Worm (Caenorhabditis elegans) whole organism, L1 larva: ENCODE data around the gene Y62F5A.10.

Experiments used
- elt-3 ChIP-seq, 6 experiments: fragments of 150-350 bp in 1 of 6; sonication (generic microtip); optimal IDR thresholded peaks; 2 replicates each; lab custom pipeline; 2017 to 2018; ENCODE audit warnings: missing biosample characterization in 6 of 6, missing genetic modification characterization in 6 of 6, inconsistent platforms in 1 of 6
- lin-39 ChIP-seq: fragments of 150-350 bp; optimal IDR thresholded peaks from 2 replicates; lab custom pipeline; 2014; ENCODE audit warnings: missing biosample characterization, missing genetic modification reagents, missing genetic modification characterization
- nhr-12 ChIP-seq: sonication (generic microtip); optimal IDR thresholded peaks from 2 replicates; lab custom pipeline; 2017; ENCODE audit warnings: missing biosample characterization, missing genetic modification characterization
- nhr-20 ChIP-seq: sonication (generic microtip); optimal IDR thresholded peaks from 2 replicates; lab custom pipeline; 2016; ENCODE audit warnings: mild to moderate bottlenecking, missing genetic modification characterization, missing compliant biosample characterization
- rnt-1 ChIP-seq: sonication (generic microtip); optimal IDR thresholded peaks from 2 replicates; lab custom pipeline; 2016; ENCODE audit warnings: mild to moderate bottlenecking, missing genetic modification characterization, moderate library complexity, missing compliant biosample characterization
- skn-1 ChIP-seq: fragments of 150-350 bp; optimal IDR thresholded peaks from 2 replicates; lab custom pipeline; 2014; ENCODE audit warnings: missing biosample characterization, missing genetic modification characterization
- tbx-2 ChIP-seq: sonication (generic microtip); optimal IDR thresholded peaks from 2 replicates; lab custom pipeline; 2016; ENCODE audit warnings: missing genetic modification characterization, missing compliant biosample characterization
- unc-86 ChIP-seq: sonication (generic microtip); optimal IDR thresholded peaks from 2 replicates; lab custom pipeline; 2016; ENCODE audit warnings: missing genetic modification characterization, missing compliant biosample characterization

DNA sequence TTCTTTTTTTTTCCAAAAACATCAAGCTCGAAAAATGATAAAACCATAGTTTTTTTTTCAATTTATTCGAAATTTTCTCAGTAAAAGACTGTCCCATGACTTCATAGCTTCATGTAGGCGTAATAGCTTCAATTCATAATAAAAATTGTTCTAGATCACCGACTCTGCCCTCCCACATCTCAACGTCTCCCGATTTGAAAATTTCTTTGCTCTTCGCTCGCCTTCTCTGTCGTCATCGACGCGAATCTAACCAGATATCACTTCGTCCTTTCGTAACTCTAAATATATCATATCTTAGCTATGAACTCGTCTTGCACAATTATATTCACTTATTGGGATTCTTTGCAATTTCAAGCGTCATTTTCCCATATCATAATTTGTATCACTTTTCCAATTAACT lies 6.6 kb upstream of the Y62F5A.10 start, which contains the start of gene srh-44:
- TF ChIP-seq nhr-12 (tag; lab: Kevin White, UChicago) (no peak), elt-3 (tag; optimal IDR thresholded peaks at IDR 0.05; lab: Kevin White, UChicago) (no peak), skn-1 (tag; lab: Kevin White, UChicago) (no peak), unc-86 (tag; lab: Kevin White, UChicago) (no peak), nhr-20 (tag; lab: Kevin White, UChicago) (no peak), lin-39 (no peak), tbx-2 (tag; lab: Kevin White, UChicago) (no peak), rnt-1 (tag; lab: Kevin White, UChicago) (no peak)
